Fruit fly (Drosophila melanogaster) whole organism, embryonic: Measurements from ENCODE around the gene tub.

Experiments
- Blimp-1 ChIP-seq: fragments of 200-800 bp; sonication (Bioruptor generic); optimal IDR thresholded peaks from 3 replicates; lab custom pipeline; 2018; ENCODE audit warnings: missing biosample characterization, missing genetic modification characterization, mild to moderate bottlenecking, moderate library complexity, missing genetic modification reagents
- CG10654 ChIP-seq: fragments of 200-800 bp; sonication (Bioruptor generic); optimal IDR thresholded peaks from 2 replicates; lab custom pipeline; 2016; ENCODE audit warnings: missing biosample characterization, missing genetic modification characterization
- CG10959 ChIP-seq: fragments of 200-800 bp; sonication (Bioruptor generic); IDR thresholded peaks from 2 replicates; pipeline ENCODE4 v1.3.6; 2022; ENCODE audit warnings: missing biosample characterization, missing genetic modification characterization
- CG11093 ChIP-seq: fragments of 200-800 bp; sonication (Bioruptor generic); IDR thresholded peaks from 3 replicates; pipeline ENCODE4 v1.3.6; 2022; ENCODE audit warnings: missing biosample characterization, missing genetic modification characterization
- CG12071 ChIP-seq: fragments of 200-800 bp; sonication (Bioruptor generic); optimal IDR thresholded peaks from 3 replicates; lab custom pipeline; 2018; ENCODE audit warnings: missing biosample characterization, mild to moderate bottlenecking, missing genetic modification characterization
- CG13624 ChIP-seq: fragments of 200-800 bp; sonication (Bioruptor generic); optimal IDR thresholded peaks from 2 replicates; lab custom pipeline; 2016; ENCODE audit warnings: missing biosample characterization, missing genetic modification characterization
- CG14667 ChIP-seq: fragments of 200-800 bp; sonication (Bioruptor generic); IDR thresholded peaks from 2 replicates; pipeline ENCODE4 v1.3.6; 2022; ENCODE audit warnings: missing biosample characterization, missing genetic modification characterization
- CG18262 ChIP-seq: fragments of 200-800 bp; optimal IDR thresholded peaks from 3 replicates; lab custom pipeline; 2019; ENCODE audit warnings: missing biosample characterization, mild to moderate bottlenecking, missing genetic modification characterization, moderate library complexity
- CG2678 ChIP-seq: fragments of 200-800 bp; sonication (Bioruptor generic); optimal IDR thresholded peaks from 3 replicates; lab custom pipeline; 2019; ENCODE audit warnings: missing biosample characterization, mild to moderate bottlenecking, missing genetic modification characterization, moderate library complexity
- CG2875 ChIP-seq: fragments of 200-800 bp; sonication (Bioruptor generic); optimal IDR thresholded peaks from 2 replicates; lab custom pipeline; 2017; ENCODE audit warnings: missing biosample characterization, mild to moderate bottlenecking, missing genetic modification characterization, missing genetic modification reagents
- CG32767 ChIP-seq: fragments of 200-800 bp; sonication (Bioruptor generic); IDR thresholded peaks from 2 replicates; pipeline ENCODE4 v1.3.6; 2022; ENCODE audit warnings: missing biosample characterization, missing genetic modification characterization
- CG32772 ChIP-seq: fragments of 200-800 bp; sonication (Bioruptor generic); IDR thresholded peaks from 2 replicates; pipeline ENCODE4 v1.3.6; 2022; ENCODE audit warnings: missing biosample characterization, missing genetic modification characterization
- CG3407 ChIP-seq: fragments of 200-800 bp; sonication (Bioruptor generic); optimal IDR thresholded peaks from 2 replicates; lab custom pipeline; 2018; ENCODE audit warnings: missing biosample characterization, mild to moderate bottlenecking, missing genetic modification characterization
- CG42726 ChIP-seq: fragments of 200-800 bp; sonication (Bioruptor generic); IDR thresholded peaks from 2 replicates; pipeline ENCODE4 v1.3.6; 2022; ENCODE audit warnings: missing biosample characterization, missing genetic modification characterization; ENCODE audit not compliant: partially characterized antibody
- CG6689 ChIP-seq: fragments of 200-800 bp; sonication (Bioruptor generic); IDR thresholded peaks from 2 replicates; pipeline ENCODE4 v1.3.6; 2022; ENCODE audit warnings: missing biosample characterization, missing genetic modification characterization
- CG7372 ChIP-seq: fragments of 200-800 bp; sonication (Bioruptor generic); IDR thresholded peaks from 2 replicates; pipeline ENCODE4 v1.3.6; 2022; ENCODE audit warnings: missing biosample characterization, missing genetic modification characterization
- CG8359 ChIP-seq: fragments of 200-800 bp; sonication (Bioruptor generic); optimal IDR thresholded peaks from 2 replicates; lab custom pipeline; 2017; ENCODE audit warnings: missing biosample characterization, mild to moderate bottlenecking, missing genetic modification characterization, borderline replicate concordance
- CG9817 ChIP-seq: fragments of 200-800 bp; sonication (Bioruptor generic); optimal IDR thresholded peaks from 2 replicates; lab custom pipeline; 2018; ENCODE audit warnings: missing biosample characterization, mild to moderate bottlenecking, missing genetic modification characterization, moderate library complexity
- Camta ChIP-seq: fragments of 200-800 bp; sonication (Bioruptor generic); optimal IDR thresholded peaks from 2 replicates; lab custom pipeline; 2016; ENCODE audit warnings: missing biosample characterization, missing genetic modification characterization
- ERR ChIP-seq: fragments of 200-800 bp; sonication (Bioruptor generic); optimal IDR thresholded peaks from 2 replicates; lab custom pipeline; 2016; ENCODE audit warnings: missing biosample characterization, missing genetic modification characterization
- Fer2 ChIP-seq: fragments of 200-800 bp; sonication (Bioruptor generic); optimal IDR thresholded peaks from 2 replicates; lab custom pipeline; 2018; ENCODE audit warnings: missing biosample characterization, mild to moderate bottlenecking, missing genetic modification characterization, moderate library complexity
- Nf-YB ChIP-seq: fragments of 200-800 bp; sonication (Bioruptor generic); optimal IDR thresholded peaks from 3 replicates; lab custom pipeline; 2019; ENCODE audit warnings: missing biosample characterization, mild to moderate bottlenecking, missing genetic modification characterization, moderate library complexity
- Oli ChIP-seq: fragments of 200-800 bp; sonication (Bioruptor generic); optimal IDR thresholded peaks from 2 replicates; lab custom pipeline; 2018; ENCODE audit warnings: missing biosample characterization, mild to moderate bottlenecking, missing genetic modification characterization, moderate library complexity
- Opbp ChIP-seq: fragments of 200-800 bp; sonication (Bioruptor generic); IDR thresholded peaks from 3 replicates; pipeline ENCODE4 v1.3.6; 2022; ENCODE audit warnings: missing biosample characterization, missing genetic modification characterization; ENCODE audit not compliant: partially characterized antibody
- TFAM ChIP-seq: fragments of 200-800 bp; sonication (Bioruptor generic); optimal IDR thresholded peaks from 2 replicates; lab custom pipeline; 2017; ENCODE audit warnings: missing biosample characterization, missing genetic modification characterization, inconsistent platforms
- abd-A ChIP-seq: fragments of 200-800 bp; sonication (Bioruptor generic); optimal IDR thresholded peaks from 3 replicates; lab custom pipeline; 2019; ENCODE audit warnings: missing biosample characterization, mild to moderate bottlenecking, missing genetic modification characterization, moderate library complexity
- br ChIP-seq: fragments of >200 bp; optimal IDR thresholded peaks from 2 replicates; lab custom pipeline; 2017
- chif ChIP-seq, 2 experiments: fragments of 200-800 bp; sonication (Bioruptor generic); optimal IDR thresholded peaks; 3 replicates each; lab custom pipeline; 2016; ENCODE audit warnings: missing biosample characterization in 2 of 2, missing genetic modification characterization in 2 of 2
- crp ChIP-seq, 2 experiments: fragments of 200-800 bp; sonication (Bioruptor generic); optimal IDR thresholded peaks; 2 replicates in 1 of 2; 3 replicates in 1 of 2; lab custom pipeline; 2017; ENCODE audit warnings: missing biosample characterization in 2 of 2, missing genetic modification characterization in 2 of 2, mild to moderate bottlenecking in 1 of 2, moderate library complexity in 1 of 2
- ems ChIP-seq: fragments of 200-800 bp; sonication (Bioruptor generic); optimal IDR thresholded peaks from 3 replicates; lab custom pipeline; 2016; ENCODE audit warnings: missing biosample characterization, missing genetic modification characterization
- esg ChIP-seq: fragments of 200-800 bp; sonication (Bioruptor generic); conservative IDR thresholded peaks from 2 replicates; pipeline ENCODE4 v1.3.6; 2022; ENCODE audit warnings: missing biosample characterization, missing genetic modification characterization
- gce ChIP-seq: fragments of 200-800 bp; sonication (Bioruptor generic); IDR thresholded peaks from 3 replicates; pipeline ENCODE4 v1.3.6; 2022; ENCODE audit warnings: missing biosample characterization, missing genetic modification characterization
- hth ChIP-seq: fragments of >200 bp; optimal IDR thresholded peaks from 2 replicates; lab custom pipeline; 2017; ENCODE audit warnings: inconsistent platforms
- jigr1 ChIP-seq: fragments of 200-800 bp; sonication (Bioruptor generic); IDR thresholded peaks from 3 replicates; pipeline ENCODE4 v1.3.6; 2022; ENCODE audit warnings: missing biosample characterization, missing genetic modification characterization
- kay ChIP-seq: fragments of 200-800 bp; sonication (Bioruptor generic); optimal IDR thresholded peaks from 2 replicates; lab custom pipeline; 2016; ENCODE audit warnings: missing biosample characterization, missing genetic modification characterization
- klu ChIP-seq: fragments of 200-800 bp; sonication (Bioruptor generic); IDR thresholded peaks from 2 replicates; pipeline ENCODE4 v1.3.6; 2022; ENCODE audit warnings: missing biosample characterization, missing genetic modification characterization
- lab ChIP-seq: fragments of 200-800 bp; sonication (Bioruptor generic); optimal IDR thresholded peaks from 3 replicates; lab custom pipeline; 2017; ENCODE audit warnings: missing biosample characterization, missing genetic modification characterization, mild to moderate bottlenecking, moderate library complexity, missing genetic modification reagents
- nerfin-1 ChIP-seq: fragments of 200-800 bp; sonication (Bioruptor generic); optimal IDR thresholded peaks from 3 replicates; lab custom pipeline; 2019; ENCODE audit warnings: missing biosample characterization, mild to moderate bottlenecking, missing genetic modification characterization, moderate library complexity
- onecut ChIP-seq: fragments of 200-800 bp; sonication (Bioruptor generic); IDR thresholded peaks from 2 replicates; pipeline ENCODE4 v1.3.6; 2022; ENCODE audit warnings: missing biosample characterization, missing genetic modification characterization
- phol ChIP-seq: fragments of 200-800 bp; sonication (Bioruptor generic); optimal IDR thresholded peaks from 3 replicates; lab custom pipeline; 2018; ENCODE audit warnings: missing biosample characterization, mild to moderate bottlenecking, missing genetic modification characterization, moderate library complexity
- pum ChIP-seq: fragments of 200-800 bp; sonication (Bioruptor generic); optimal IDR thresholded peaks from 2 replicates; lab custom pipeline; 2016; ENCODE audit warnings: missing biosample characterization, missing genetic modification characterization
- rib ChIP-seq: fragments of 200-800 bp; sonication (Bioruptor generic); IDR thresholded peaks from 2 replicates; pipeline ENCODE4 v1.3.6; 2022; ENCODE audit warnings: missing biosample characterization, missing genetic modification characterization
- run ChIP-seq: fragments of 200-800 bp; sonication (Bioruptor generic); optimal IDR thresholded peaks from 3 replicates; lab custom pipeline; 2018; ENCODE audit warnings: missing biosample characterization, mild to moderate bottlenecking, missing genetic modification characterization
- salm ChIP-seq: fragments of 200-800 bp; sonication (Bioruptor generic); optimal IDR thresholded peaks from 2 replicates; lab custom pipeline; 2018; ENCODE audit warnings: missing biosample characterization, mild to moderate bottlenecking, missing genetic modification characterization
- sima ChIP-seq: fragments of 200-800 bp; sonication (Bioruptor generic); optimal IDR thresholded peaks from 2 replicates; lab custom pipeline; 2016; ENCODE audit warnings: missing biosample characterization, missing genetic modification characterization
- tap ChIP-seq: fragments of 200-800 bp; optimal IDR thresholded peaks from 3 replicates; lab custom pipeline; 2019; ENCODE audit warnings: missing biosample characterization, mild to moderate bottlenecking, missing genetic modification characterization, moderate library complexity
- unpg ChIP-seq: fragments of 200-800 bp; sonication (Bioruptor generic); optimal IDR thresholded peaks from 3 replicates; lab custom pipeline; 2018; ENCODE audit warnings: missing biosample characterization, mild to moderate bottlenecking, missing genetic modification characterization, moderate library complexity
- wor ChIP-seq: fragments of 200-800 bp; sonication (Bioruptor generic); IDR thresholded peaks from 2 replicates; pipeline ENCODE4 v1.3.6; 2022; ENCODE audit warnings: missing biosample characterization, missing genetic modification characterization
- z ChIP-seq: fragments of 200-800 bp; sonication (Bioruptor generic); IDR thresholded peaks from 3 replicates; pipeline ENCODE4 v1.3.6; 2022; ENCODE audit warnings: missing biosample characterization, missing genetic modification characterization
- zen ChIP-seq: fragments of 200-800 bp; sonication (Bioruptor generic); optimal IDR thresholded peaks from 3 replicates; lab custom pipeline; 2018; ENCODE audit warnings: missing biosample characterization, mild to moderate bottlenecking, missing genetic modification characterization, moderate library complexity
- zen2 ChIP-seq: fragments of 200-800 bp; sonication (Bioruptor generic); IDR thresholded peaks from 3 replicates; pipeline ENCODE4 v1.3.6; 2022; ENCODE audit warnings: missing biosample characterization, missing genetic modification characterization; ENCODE audit not compliant: partially characterized antibody

Gene tub

DNA sequence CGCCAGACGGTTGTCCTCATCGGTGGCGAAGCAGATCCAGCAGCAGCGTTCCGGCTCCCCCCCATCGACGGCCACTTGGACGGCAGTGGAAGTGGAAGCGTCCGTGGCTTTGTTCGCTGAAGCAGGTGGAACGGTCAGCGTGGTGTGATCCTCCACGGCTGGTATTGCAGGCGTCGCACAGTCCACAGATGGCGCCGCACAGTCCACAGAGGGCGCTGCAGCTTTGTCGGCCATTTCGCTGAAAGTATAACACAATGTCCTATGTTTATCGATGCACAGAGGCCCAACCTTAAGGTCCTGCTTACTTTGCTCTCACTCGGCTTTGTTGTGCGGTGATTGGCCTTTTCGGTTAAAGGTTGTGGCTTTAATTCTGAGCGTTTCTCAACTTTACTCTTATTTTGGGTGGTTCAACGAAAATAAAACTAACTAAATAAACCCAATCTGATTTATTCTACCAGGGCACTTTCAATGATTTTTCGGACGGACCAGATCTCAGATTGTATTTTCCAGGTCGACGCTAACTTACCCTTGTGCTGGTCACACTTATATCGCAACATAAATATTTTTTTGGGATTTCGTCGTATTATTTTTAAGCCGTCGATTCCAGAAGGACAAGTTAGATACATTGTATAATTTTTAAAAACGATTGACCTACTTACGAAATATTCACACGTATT lies 10.0 kb downstream of the tub start, which contains the start of gene CG9855 (continued):
- TF ChIP-seq CG7372 (GFP tag; lab: Robert Waterston, UW) (no peak), crp (GFP tag; optimal IDR thresholded peaks at IDR 0.05; lab: Kevin White, UChicago) (no peak), onecut (GFP tag; lab: Robert Waterston, UW) (no peak), CG2875 (GFP tag; lab: Kevin White, UChicago) (no peak), nerfin-1 (tag; lab: Kevin White, UChicago) (peak; percentile 8), zen (tag; lab: Kevin White, UChicago) (no peak), sima (GFP tag; lab: Kevin White, UChicago) (no peak), unpg (GFP tag; lab: Kevin White, UChicago) (no peak), Nf-YB (GFP tag; lab: Kevin White, UChicago) (no peak), CG12071 (no peak), CG13624 (GFP tag; lab: Kevin White, UChicago) (no peak), CG10959 (GFP tag; lab: Robert Waterston, UW) (no peak), CG14667 (GFP tag; lab: Robert Waterston, UW) (no peak), CG10654 (GFP tag; lab: Kevin White, UChicago) (no peak), rib (GFP tag; lab: Robert Waterston, UW) (no peak), lab (GFP tag; lab: Kevin White, UChicago) (no peak), abd-A (no peak), run (no peak), salm (tag; lab: Kevin White, UChicago) (no peak), tap (tag; lab: Kevin White, UChicago) (no peak), z (no peak), hth (lab: Kevin White, UChicago) (no peak), phol (tag; lab: Kevin White, UChicago) (peak; percentile 32), gce (GFP tag; lab: Robert Waterston, UW) (no peak), klu (GFP tag; lab: Robert Waterston, UW) (no peak), Blimp-1 (GFP tag; lab: Kevin White, UChicago) (peak; percentile 34), CG6689 (GFP tag; lab: Robert Waterston, UW) (no peak), CG9817 (tag; lab: Kevin White, UChicago) (no peak), CG8359 (no peak), Opbp (0 out of 3 replicates have a peak, but pooled peaks have one; percentile 13), esg (no peak), br (lab: Kevin White, UChicago) (no peak), ems (GFP tag; lab: Kevin White, UChicago) (no peak), jigr1 (no peak), zen2 (GFP tag; lab: Robert Waterston, UW) (no peak), CG11093 (GFP tag; lab: Robert Waterston, UW) (no peak), CG3407 (no peak), ERR (no peak), wor (no peak), chif (GFP tag; optimal IDR thresholded peaks at IDR 0.05; lab: Kevin White, UChicago) (no peak), kay (no peak), Camta (GFP tag; lab: Kevin White, UChicago) (no peak), pum (GFP tag; lab: Kevin White, UChicago) (no peak), Oli (no peak), CG42726 (peak; percentile 24; the same call in 1 of the 2 replicates), Fer2 (tag; lab: Kevin White, UChicago) (no peak), CG32772 (GFP tag; lab: Robert Waterston, UW) (no peak), CG18262 (no peak), CG2678 (tag; lab: Kevin White, UChicago) (no peak), TFAM (no peak), CG32767 (GFP tag; lab: Robert Waterston, UW) (no peak)
